Worm (Caenorhabditis elegans) whole organism, late embryonic: ENCODE results near the gene K02C4.5.

ENCODE experiments used
- F13H6.1 ChIP-seq: sonication (generic microtip); optimal IDR thresholded peaks from 2 replicates; lab custom pipeline; 2016; ENCODE audit warnings: missing genetic modification characterization, missing compliant biosample characterization
- K02D7.2 ChIP-seq: sonication (generic microtip); optimal IDR thresholded peaks from 2 replicates; lab custom pipeline; 2017; ENCODE audit warnings: mild to moderate bottlenecking, missing genetic modification characterization, missing compliant biosample characterization
- ama-1 ChIP-seq: fragments of 150-350 bp; optimal IDR thresholded peaks from 2 replicates; lab custom pipeline; 2014
- fkh-10 ChIP-seq: fragments of 150-350 bp; optimal IDR thresholded peaks from 2 replicates; lab custom pipeline; 2014; ENCODE audit warnings: missing biosample characterization, missing genetic modification reagents, missing genetic modification characterization
- hlh-30 ChIP-seq: sonication (generic microtip); optimal IDR thresholded peaks from 2 replicates; lab custom pipeline; 2017; ENCODE audit warnings: antibody characterized with exemption, missing genetic modification characterization, missing compliant biosample characterization; ENCODE audit not compliant: insufficient read depth
- nfya-1 ChIP-seq: sonication (generic microtip); optimal IDR thresholded peaks from 2 replicates; lab custom pipeline; 2017; ENCODE audit warnings: missing genetic modification characterization, mild to moderate bottlenecking, missing compliant biosample characterization, antibody characterized with exemption, moderate library complexity
- nhr-11 ChIP-seq: fragments of 150-350 bp; optimal IDR thresholded peaks from 2 replicates; lab custom pipeline; 2014; ENCODE audit warnings: missing biosample characterization, missing genetic modification characterization
- nhr-232 ChIP-seq: sonication (generic microtip); optimal IDR thresholded peaks from 2 replicates; lab custom pipeline; 2016; ENCODE audit warnings: missing genetic modification characterization, missing compliant biosample characterization
- pha-2 ChIP-seq: sonication (generic microtip); optimal IDR thresholded peaks from 2 replicates; lab custom pipeline; 2017; ENCODE audit warnings: mild to moderate bottlenecking, missing genetic modification characterization, missing compliant biosample characterization
- sox-4 ChIP-seq: sonication (generic microtip); optimal IDR thresholded peaks from 2 replicates; lab custom pipeline; 2017; ENCODE audit warnings: mild to moderate bottlenecking, missing genetic modification characterization, inconsistent platforms, missing compliant biosample characterization
- unc-55 ChIP-seq: sonication (generic microtip); optimal IDR thresholded peaks from 2 replicates; lab custom pipeline; 2017; ENCODE audit warnings: missing biosample characterization, missing genetic modification reagents, missing genetic modification characterization
- unc-86 ChIP-seq: sonication (generic microtip); optimal IDR thresholded peaks from 2 replicates; lab custom pipeline; 2016; ENCODE audit warnings: missing genetic modification characterization, missing compliant biosample characterization

- TF ChIP-seq unc-86 (tag; lab: Kevin White, UChicago) = no peak
- TF ChIP-seq hlh-30 = no peak
- TF ChIP-seq sox-4 (tag; lab: Kevin White, UChicago) = no peak
- TF ChIP-seq nhr-11 (tag; lab: Kevin White, UChicago) = no peak
- TF ChIP-seq nhr-232 (tag; lab: Kevin White, UChicago) = no peak
- no peak for TF ChIP-seq ama-1 (lab: Kevin White, UChicago)
- no peak for TF ChIP-seq pha-2
- TF ChIP-seq nfya-1 (tag; lab: Kevin White, UChicago) = no peak
- TF ChIP-seq fkh-10 = no peak
- TF ChIP-seq K02D7.2 = no peak
- TF ChIP-seq F13H6.1 = no peak
- no peak for TF ChIP-seq unc-55 (GFP tag; lab: Kevin White, UChicago)
Measured at ce11 chrII:8078041-8078440, at the start of gene K02C4.5.
